Worm (Caenorhabditis elegans) whole organism, late embryonic: ENCODE results near the gene Y57G11C.5.

ENCODE experiments used
- ama-1 ChIP-seq: fragments of 150-350 bp; optimal IDR thresholded peaks from 2 replicates; lab custom pipeline; 2014
- che-1 ChIP-seq: sonication (generic microtip); optimal IDR thresholded peaks from 2 replicates; lab custom pipeline; 2016; ENCODE audit warnings: mild to moderate bottlenecking, missing genetic modification characterization, missing compliant biosample characterization
- sox-4 ChIP-seq: sonication (generic microtip); optimal IDR thresholded peaks from 2 replicates; lab custom pipeline; 2017; ENCODE audit warnings: mild to moderate bottlenecking, missing genetic modification characterization, inconsistent platforms, missing compliant biosample characterization
- tbx-2 ChIP-seq: sonication (generic microtip); optimal IDR thresholded peaks from 2 replicates; lab custom pipeline; 2016; ENCODE audit warnings: missing genetic modification characterization, missing compliant biosample characterization
- unc-55 ChIP-seq: sonication (generic microtip); optimal IDR thresholded peaks from 2 replicates; lab custom pipeline; 2017; ENCODE audit warnings: missing biosample characterization, missing genetic modification reagents, missing genetic modification characterization
- zip-5 ChIP-seq: sonication (generic microtip); optimal IDR thresholded peaks from 2 replicates; lab custom pipeline; 2016; ENCODE audit warnings: missing genetic modification characterization, missing compliant biosample characterization

DNA sequence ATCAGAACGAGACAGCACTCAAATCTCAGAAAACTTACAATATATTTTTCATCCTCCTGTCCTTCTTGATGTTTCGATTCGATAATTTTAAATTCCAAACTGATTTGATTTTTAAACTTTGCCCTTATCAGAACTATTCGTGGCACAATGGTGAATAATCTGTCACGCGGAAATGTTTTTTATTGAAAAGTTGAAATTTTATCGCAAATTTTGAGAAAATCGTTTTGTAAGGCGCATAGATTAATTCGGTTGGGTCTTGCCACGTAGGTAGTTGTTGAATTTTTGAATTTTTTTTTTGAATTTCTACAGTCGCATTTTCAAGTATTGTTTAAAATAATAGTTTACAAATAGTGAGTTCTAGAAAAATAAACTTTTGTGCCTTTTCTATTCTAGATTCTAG lies 4.4 kb downstream of the Y57G11C.5 start, which contains the start of gene ptp-5.2:
- TF ChIP-seq ama-1 (lab: Kevin White, UChicago) (no peak), sox-4 (no peak), tbx-2 (tag; lab: Kevin White, UChicago) (no peak), unc-55 (no peak), zip-5 (tag; lab: Kevin White, UChicago) (no peak), che-1 (no peak)
